Fruit fly (Drosophila melanogaster): ENCODE results near the gene RpL9.

The RpL9 gene

DNA sequence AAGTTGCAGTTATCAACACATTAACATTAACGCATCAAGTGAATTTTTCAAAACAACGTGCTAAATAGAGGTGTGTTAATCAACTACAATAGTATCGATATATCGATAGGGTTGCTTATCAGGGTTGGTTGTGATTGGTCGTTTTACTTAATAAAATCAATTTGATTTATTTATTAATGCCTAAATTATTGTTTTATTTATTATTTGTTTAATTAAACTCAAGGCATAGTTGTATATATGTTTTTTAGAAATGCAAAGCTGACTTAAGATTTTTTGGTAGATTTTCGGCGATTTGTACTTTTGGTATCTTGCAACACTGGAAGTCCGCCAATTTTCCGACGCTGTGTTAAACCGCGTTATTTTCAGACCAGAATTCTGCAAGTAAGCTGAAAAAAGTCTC, 7.0 kb upstream of the RpL9 start, which contains the start of the genes Art8 and dUTPase (continued):
- TF ChIP-seq CG31627 (GFP tag; optimal IDR thresholded peaks at IDR 0.05) (peak; percentile 44), Met (GFP tag; optimal IDR thresholded peaks at IDR 0.05) (peak; percentile 66), CG6792 (GFP tag; optimal IDR thresholded peaks at IDR 0.05) (peak; percentile 51), eg (GFP tag; IDR thresholded peaks at IDR 0.05) (peak; percentile 40; the same call in 1 of the 3 replicates), fd59A (GFP tag; optimal IDR thresholded peaks at IDR 0.05) (no peak), CG4318 (GFP tag; optimal IDR thresholded peaks at IDR 0.05) (no peak), CG3032 (tag; optimal IDR thresholded peaks at IDR 0.05) (peak; percentile 63), CG32006 (GFP tag; optimal IDR thresholded peaks at IDR 0.05) (no peak)

DNA sequence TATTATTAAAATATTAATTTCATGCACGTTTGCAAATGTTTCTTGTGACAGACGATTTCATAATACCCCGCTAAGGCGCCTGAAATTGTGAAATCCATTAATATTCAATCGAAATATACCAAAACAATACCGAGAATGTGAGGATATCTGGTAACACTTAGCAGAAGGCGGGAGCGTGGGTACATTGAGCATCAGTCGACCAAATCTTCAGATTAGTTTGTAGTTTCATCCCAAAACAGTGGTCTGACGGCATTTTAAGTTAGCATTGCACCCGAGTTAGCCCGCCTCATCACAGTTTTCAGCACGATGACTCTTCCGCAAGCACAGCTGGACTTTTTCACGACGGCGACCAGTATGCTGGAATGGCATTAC, 671 bp upstream of the RpL9 start, which contains the start of gene Nup154:
TSS of gene Nup154 (plus strand) at position 147 of the 372 bp plus-strand sequence.
- TF ChIP-seq CG10631 (GFP tag; optimal IDR thresholded peaks at IDR 0.05) = no peak
- TF ChIP-seq CG6854 (GFP tag; optimal IDR thresholded peaks at IDR 0.05) = peak; percentile 23

DNA sequence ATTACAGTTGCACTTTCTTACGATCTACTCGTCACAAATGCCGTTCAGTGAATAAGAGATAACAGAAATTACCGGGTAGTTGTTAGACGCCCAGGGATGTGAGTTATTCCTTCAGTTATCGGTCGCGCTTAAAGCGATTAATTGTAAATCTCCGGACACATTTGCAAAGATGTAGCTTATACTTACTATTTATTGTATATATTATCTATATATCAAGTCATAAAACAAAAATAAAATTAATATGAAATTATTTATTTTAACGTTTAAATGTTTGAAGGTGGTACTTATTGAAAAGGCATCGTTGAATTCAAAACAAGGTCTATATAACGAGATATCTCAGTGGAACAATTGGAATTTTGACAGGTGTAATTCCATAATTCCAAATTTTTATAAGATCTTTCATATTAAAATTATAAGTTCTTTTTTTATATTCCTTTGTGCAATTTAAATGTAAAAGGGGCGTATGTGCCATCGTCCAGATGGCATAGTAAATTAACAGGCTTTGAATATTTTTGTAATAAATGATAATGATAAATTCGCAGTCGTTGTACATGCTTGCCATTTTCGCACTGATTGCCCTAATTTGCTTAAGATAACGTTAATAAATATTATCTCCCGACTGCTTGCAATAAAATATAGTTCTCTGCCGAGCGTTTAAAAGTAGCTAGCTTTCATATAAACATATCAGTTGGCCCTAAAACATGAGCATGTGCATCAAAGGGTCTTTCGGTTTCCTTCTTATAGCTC, 2.4 kb downstream of the RpL9 start, which contains the start of the genes aub and lectin-33A:
TSS of gene aub (minus strand) at position 101 of the 747 bp plus-strand sequence.
TSS of gene lectin-33A (plus strand) at position 697 of the 747 bp plus-strand sequence.
- TF ChIP-seq CG8632 (GFP tag; optimal IDR thresholded peaks at IDR 0.05) = no peak
- no peak for TF ChIP-seq dsx (GFP tag; optimal IDR thresholded peaks at IDR 0.05; ENCODE audit: poor library complexity, severe bottlenecking)
- TF ChIP-seq Sox14 (GFP tag; optimal IDR thresholded peaks at IDR 0.05) = no peak
- TF ChIP-seq CG9139 (GFP tag; optimal IDR thresholded peaks at IDR 0.05) = no peak
- TF ChIP-seq CG6163 (GFP tag; IDR thresholded peaks at IDR 0.05) = no peak
- no peak for TF ChIP-seq CG6276 (GFP tag; optimal IDR thresholded peaks at IDR 0.05)
- no peak for TF ChIP-seq Sox102F (GFP tag; optimal IDR thresholded peaks at IDR 0.05)
- no peak for TF ChIP-seq CG8319 (GFP tag; optimal IDR thresholded peaks at IDR 0.05)
- TF ChIP-seq eg (GFP tag; IDR thresholded peaks at IDR 0.05) = no peak
- no peak for TF ChIP-seq net (GFP tag; optimal IDR thresholded peaks at IDR 0.05)
- TF ChIP-seq lz (GFP tag; optimal IDR thresholded peaks at IDR 0.05) = no peak
- TF ChIP-seq Gug (GFP tag; IDR thresholded peaks at IDR 0.05) = no peak
- no peak for TF ChIP-seq CG7368 (GFP tag; optimal IDR thresholded peaks at IDR 0.05)
- TF ChIP-seq spab (GFP tag; optimal IDR thresholded peaks at IDR 0.05) = no peak
- TF ChIP-seq acj6 (GFP tag; optimal IDR thresholded peaks at IDR 0.05) = no peak
- no peak for TF ChIP-seq Blimp-1 (GFP tag; optimal IDR thresholded peaks at IDR 0.05)
- no peak for TF ChIP-seq CG32006 (GFP tag; optimal IDR thresholded peaks at IDR 0.05)
- no peak for TF ChIP-seq svp (GFP tag)

DNA sequence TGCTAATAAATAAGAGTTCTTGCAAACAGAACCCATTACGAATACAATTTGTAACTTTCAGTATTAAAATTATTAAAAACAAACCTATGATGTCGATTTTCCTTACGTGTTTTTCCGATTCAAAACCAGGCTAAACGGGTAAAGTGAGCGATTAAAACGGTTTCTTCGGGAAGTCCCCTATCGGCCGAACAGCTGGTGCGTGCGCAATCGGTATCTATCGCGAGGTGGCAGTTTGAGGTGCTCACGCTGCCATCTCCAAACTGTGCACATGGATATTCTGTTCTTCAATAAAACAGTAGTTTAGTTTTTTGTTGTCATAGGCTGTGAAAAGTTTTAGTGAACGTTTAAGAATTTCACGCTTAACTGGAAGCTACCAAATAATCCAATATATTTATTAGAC, 14.8 kb downstream of the RpL9 start, which contains the start of gene TTLL4A:
TSS of gene TTLL4A (plus strand) at position 240 of the 400 bp plus-strand sequence.
- TF ChIP-seq esn (GFP tag; optimal IDR thresholded peaks at IDR 0.05) (peak; percentile 50), Hr4 (GFP tag; optimal IDR thresholded peaks at IDR 0.05) (peak; percentile 22), achi (GFP tag; optimal IDR thresholded peaks at IDR 0.05) (no peak), lz (GFP tag; optimal IDR thresholded peaks at IDR 0.05) (peak; percentile 14)

DNA sequence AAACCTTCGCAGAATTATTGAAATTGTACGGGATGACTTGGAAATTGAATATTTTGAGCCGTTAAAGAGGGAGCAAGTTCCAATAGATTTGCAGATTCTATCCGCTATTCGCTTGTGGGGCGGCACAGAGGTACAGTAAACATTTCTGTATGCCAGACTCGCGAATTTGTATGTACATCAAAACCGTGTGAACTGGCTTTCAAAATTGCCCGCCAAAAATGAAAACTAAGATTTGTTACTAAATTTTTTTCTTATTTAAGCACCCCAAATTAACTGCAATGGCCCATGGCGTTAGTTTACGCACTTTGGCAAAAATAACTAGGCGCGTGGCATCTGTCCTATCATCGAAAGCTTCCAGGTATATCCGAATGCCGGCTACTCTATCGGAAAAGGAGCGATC, 16.0 kb downstream of the RpL9 start:
- TF ChIP-seq CG32006 (GFP tag; optimal IDR thresholded peaks at IDR 0.05) = no peak
- no peak for TF ChIP-seq acj6 (GFP tag; optimal IDR thresholded peaks at IDR 0.05)
- no peak for TF ChIP-seq CG11762 (GFP tag; optimal IDR thresholded peaks at IDR 0.05; ENCODE audit: insufficient read depth)
- no peak for TF ChIP-seq Hr4 (GFP tag; optimal IDR thresholded peaks at IDR 0.05)
- no peak for TF ChIP-seq lz (GFP tag; optimal IDR thresholded peaks at IDR 0.05)
- no peak for TF ChIP-seq Lpt (GFP tag; optimal IDR thresholded peaks at IDR 0.05)
- TF ChIP-seq CG9139 (GFP tag; optimal IDR thresholded peaks at IDR 0.05) = no peak
- no peak for TF ChIP-seq fd85E (GFP tag; optimal IDR thresholded peaks at IDR 0.05)
- TF ChIP-seq Smox (GFP tag; optimal IDR thresholded peaks at IDR 0.05) = no peak
- no peak for TF ChIP-seq Blimp-1 (GFP tag; optimal IDR thresholded peaks at IDR 0.05)
